Worm (Caenorhabditis elegans): ENCODE measurements around the gene ced-10.

DNA sequence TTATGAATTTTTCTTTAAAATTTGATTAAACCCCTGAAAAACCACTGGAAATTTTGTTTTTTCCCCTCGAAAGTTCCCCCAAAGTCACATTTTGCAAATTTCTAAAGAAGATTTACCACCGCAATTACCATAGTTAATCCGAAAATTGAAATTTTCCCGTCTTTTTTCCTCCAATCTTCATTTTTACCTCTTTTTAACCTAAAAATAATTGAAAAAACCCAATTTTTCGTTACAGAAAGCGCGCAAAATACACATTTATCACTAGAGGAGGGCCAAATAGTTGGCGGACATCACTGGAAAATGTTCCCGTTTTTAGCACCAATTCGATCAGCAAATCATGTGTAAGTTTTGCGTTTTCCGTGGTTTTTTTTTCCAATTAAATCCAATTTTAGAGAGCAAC, 7.3 kb upstream of the ced-10 start, which contains the start of gene unc-33:
- TF ChIP-seq T22C8.4 (GFP tag; IDR thresholded peaks at IDR 0.05) (no peak), ztf-23 (GFP tag; IDR thresholded peaks at IDR 0.05) (no peak), ref-1 (GFP tag; conservative IDR thresholded peaks at IDR 0.05) (no peak), flt-1 (GFP tag; IDR thresholded peaks at IDR 0.05) (no peak), cog-1 (tag; optimal IDR thresholded peaks at IDR 0.05) (no peak)
